Fruit fly (Drosophila melanogaster) whole organism, embryonic: Measurements from ENCODE around the gene eIF4E6.
A peak's percentile ranks its signal among the peaks of the same experiment; 100 is the strongest.

Source experiments
- Bgb ChIP-seq: fragments of 200-800 bp; sonication (Bioruptor generic); IDR thresholded peaks from 2 replicates; pipeline ENCODE4 v1.3.6; 2022; ENCODE audit warnings: missing biosample characterization, missing genetic modification characterization; ENCODE audit not compliant: partially characterized antibody
- Blimp-1 ChIP-seq: fragments of 200-800 bp; sonication (Bioruptor generic); optimal IDR thresholded peaks from 3 replicates; lab custom pipeline; 2018; ENCODE audit warnings: missing biosample characterization, missing genetic modification characterization, mild to moderate bottlenecking, moderate library complexity, missing genetic modification reagents
- CG12659 ChIP-seq: fragments of 200-800 bp; sonication (Bioruptor generic); optimal IDR thresholded peaks from 3 replicates; lab custom pipeline; 2017; ENCODE audit warnings: mild to moderate bottlenecking, missing biosample characterization, missing genetic modification reagents, missing genetic modification characterization
- CG13894 ChIP-seq: fragments of 200-800 bp; sonication (Bioruptor generic); optimal IDR thresholded peaks from 3 replicates; lab custom pipeline; 2018; ENCODE audit warnings: missing biosample characterization, mild to moderate bottlenecking, missing genetic modification characterization, moderate library complexity
- CG14014 ChIP-seq: fragments of 200-800 bp; sonication (Bioruptor generic); IDR thresholded peaks from 2 replicates; pipeline ENCODE4 v1.3.6; 2022; ENCODE audit warnings: missing biosample characterization, missing genetic modification characterization
- CG14860 ChIP-seq: fragments of 200-800 bp; sonication (Bioruptor generic); IDR thresholded peaks from 3 replicates; pipeline ENCODE4 v1.3.6; 2022; ENCODE audit warnings: missing biosample characterization, missing genetic modification characterization; ENCODE audit not compliant: partially characterized antibody
- CG16779 ChIP-seq: fragments of 200-800 bp; sonication (Bioruptor generic); IDR thresholded peaks from 2 replicates; pipeline ENCODE4 v1.3.6; 2022; ENCODE audit warnings: missing biosample characterization, missing genetic modification characterization
- CG17361 ChIP-seq: fragments of 200-800 bp; sonication (Bioruptor generic); IDR thresholded peaks from 3 replicates; pipeline ENCODE4 v1.3.6; 2022; ENCODE audit warnings: missing biosample characterization, missing genetic modification characterization
- CG17829 ChIP-seq: fragments of 200-800 bp; optimal IDR thresholded peaks from 2 replicates; lab custom pipeline; 2019; ENCODE audit warnings: missing biosample characterization, mild to moderate bottlenecking, missing genetic modification characterization, moderate library complexity
- CG18011 ChIP-seq: fragments of 200-800 bp; sonication (Bioruptor generic); optimal IDR thresholded peaks from 2 replicates; lab custom pipeline; 2017; ENCODE audit warnings: missing biosample characterization, missing genetic modification characterization, mild to moderate bottlenecking, moderate library complexity, missing genotype
- CG2129 ChIP-seq: fragments of 200-800 bp; sonication (Bioruptor generic); IDR thresholded peaks from 2 replicates; pipeline ENCODE4 v1.3.6; 2022; ENCODE audit warnings: missing biosample characterization, missing genetic modification characterization; ENCODE audit not compliant: partially characterized antibody
- CG3065 ChIP-seq: fragments of 200-800 bp; sonication (Bioruptor generic); optimal IDR thresholded peaks from 2 replicates; lab custom pipeline; 2016; ENCODE audit warnings: missing biosample characterization, missing genetic modification characterization
- CG31365 ChIP-seq: fragments of 200-800 bp; sonication (Bioruptor generic); optimal IDR thresholded peaks from 2 replicates; lab custom pipeline; 2018; ENCODE audit warnings: missing biosample characterization, mild to moderate bottlenecking, missing genetic modification characterization
- CG4328 ChIP-seq: fragments of 200-800 bp; sonication (Bioruptor generic); optimal IDR thresholded peaks from 3 replicates; lab custom pipeline; 2017; ENCODE audit warnings: missing biosample characterization, missing genetic modification reagents, missing genetic modification characterization
- CG7357 ChIP-seq: fragments of 200-800 bp; sonication (Bioruptor generic); IDR thresholded peaks from 3 replicates; pipeline ENCODE4 v1.3.6; 2022; ENCODE audit warnings: missing biosample characterization, missing genetic modification characterization
- CG7839 ChIP-seq: fragments of 200-800 bp; sonication (Bioruptor generic); optimal IDR thresholded peaks from 3 replicates; lab custom pipeline; 2018; ENCODE audit warnings: missing biosample characterization, mild to moderate bottlenecking, missing genetic modification characterization, moderate library complexity
- CG7928 ChIP-seq: fragments of 200-800 bp; sonication (Bioruptor generic); optimal IDR thresholded peaks from 2 replicates; lab custom pipeline; 2017; ENCODE audit warnings: missing biosample characterization, mild to moderate bottlenecking, missing genetic modification characterization
- CG8924 ChIP-seq: fragments of 200-800 bp; optimal IDR thresholded peaks from 3 replicates; lab custom pipeline; 2019; ENCODE audit warnings: missing biosample characterization, mild to moderate bottlenecking, missing genetic modification characterization, moderate library complexity
- CG9932 ChIP-seq: fragments of 200-800 bp; sonication (Bioruptor generic); IDR thresholded peaks from 2 replicates; pipeline ENCODE4 v1.3.6; 2022; ENCODE audit warnings: missing biosample characterization, missing genetic modification characterization
- Dek ChIP-seq: fragments of 200-800 bp; sonication (Bioruptor generic); optimal IDR thresholded peaks from 3 replicates; lab custom pipeline; 2019; ENCODE audit warnings: missing biosample characterization, mild to moderate bottlenecking, missing genetic modification characterization, moderate library complexity
- Dll ChIP-seq: fragments of 200-800 bp; sonication (Bioruptor generic); IDR thresholded peaks from 4 replicates; pipeline ENCODE4 v1.3.6; 2022; ENCODE audit warnings: missing biosample characterization, missing genetic modification characterization; ENCODE audit not compliant: partially characterized antibody
- Drgx ChIP-seq: fragments of 200-800 bp; sonication (Bioruptor generic); IDR thresholded peaks from 2 replicates; pipeline ENCODE4 v1.3.6; 2022; ENCODE audit warnings: missing biosample characterization, missing genetic modification characterization
- Hmr ChIP-seq: fragments of 200-800 bp; sonication (Bioruptor generic); optimal IDR thresholded peaks from 3 replicates; lab custom pipeline; 2017; ENCODE audit warnings: mild to moderate bottlenecking, missing biosample characterization, missing genetic modification reagents, missing genetic modification characterization
- Hr3 ChIP-seq: fragments of 200-800 bp; sonication (Bioruptor generic); optimal IDR thresholded peaks from 3 replicates; lab custom pipeline; 2016; ENCODE audit warnings: missing biosample characterization, missing genetic modification characterization
- MESR4 ChIP-seq: fragments of 200-800 bp; sonication (Bioruptor generic); optimal IDR thresholded peaks from 2 replicates; lab custom pipeline; 2018; ENCODE audit warnings: missing biosample characterization, mild to moderate bottlenecking, missing genetic modification characterization, moderate library complexity
- Med ChIP-seq: fragments of 200-800 bp; sonication (Bioruptor generic); peaks from one replicate; lab custom pipeline; 2016; ENCODE audit warnings: missing biosample characterization, missing genetic modification characterization, mild to moderate bottlenecking, inconsistent platforms, moderate library complexity
- Mes4 ChIP-seq: fragments of 200-800 bp; sonication (Bioruptor generic); optimal IDR thresholded peaks from 2 replicates; lab custom pipeline; 2016; ENCODE audit warnings: missing biosample characterization, missing genetic modification characterization
- Opbp ChIP-seq: fragments of 200-800 bp; sonication (Bioruptor generic); IDR thresholded peaks from 3 replicates; pipeline ENCODE4 v1.3.6; 2022; ENCODE audit warnings: missing biosample characterization, missing genetic modification characterization; ENCODE audit not compliant: partially characterized antibody
- Optix ChIP-seq: fragments of 200-800 bp; sonication (Bioruptor generic); IDR thresholded peaks from 3 replicates; pipeline ENCODE4 v1.3.6; 2022; ENCODE audit warnings: missing biosample characterization, missing genetic modification characterization
- Pdp1 ChIP-seq, 2 experiments: fragments of 200-800 bp; sonication (Bioruptor generic); optimal IDR thresholded peaks; 3 replicates each; lab custom pipeline; 2016; ENCODE audit warnings: missing biosample characterization in 2 of 2, missing genetic modification characterization in 2 of 2, mild to moderate bottlenecking in 1 of 2, moderate library complexity in 1 of 2
- Ravus ChIP-seq: fragments of 200-800 bp; sonication (Bioruptor generic); IDR thresholded peaks from 2 replicates; pipeline ENCODE4 v1.3.6; 2022; ENCODE audit warnings: missing biosample characterization, missing genetic modification characterization
- Xbp1 ChIP-seq: fragments of 200-800 bp; sonication (Bioruptor generic); optimal IDR thresholded peaks from 3 replicates; lab custom pipeline; 2016; ENCODE audit warnings: missing biosample characterization, mild to moderate bottlenecking, missing genetic modification characterization
- abd-A ChIP-seq: fragments of 200-800 bp; sonication (Bioruptor generic); optimal IDR thresholded peaks from 3 replicates; lab custom pipeline; 2019; ENCODE audit warnings: missing biosample characterization, mild to moderate bottlenecking, missing genetic modification characterization, moderate library complexity
- amos ChIP-seq: fragments of 200-800 bp; sonication (Bioruptor generic); IDR thresholded peaks from 2 replicates; pipeline ENCODE4 v1.3.6; 2022; ENCODE audit warnings: missing biosample characterization, missing genetic modification characterization; ENCODE audit not compliant: partially characterized antibody
- az2 ChIP-seq: fragments of 200-800 bp; sonication (Bioruptor generic); optimal IDR thresholded peaks from 3 replicates; lab custom pipeline; 2016; ENCODE audit warnings: missing biosample characterization, missing genetic modification characterization
- bab2 ChIP-seq: fragments of 200-800 bp; sonication (Bioruptor generic); optimal IDR thresholded peaks from 2 replicates; lab custom pipeline; 2016; ENCODE audit warnings: missing biosample characterization, missing genetic modification characterization
- cg ChIP-seq: fragments of 200-800 bp; sonication (Bioruptor generic); optimal IDR thresholded peaks from 3 replicates; lab custom pipeline; 2019; ENCODE audit warnings: missing biosample characterization, mild to moderate bottlenecking, missing genetic modification characterization, moderate library complexity
- crol ChIP-seq: fragments of 200-800 bp; sonication (Bioruptor generic); IDR thresholded peaks from 2 replicates; pipeline ENCODE4 v1.3.6; 2022; ENCODE audit warnings: missing biosample characterization, missing genetic modification characterization
- h ChIP-seq: fragments of >200 bp; optimal IDR thresholded peaks from 2 replicates; lab custom pipeline; 2017
- inv ChIP-seq: fragments of 200-800 bp; sonication (Bioruptor generic); IDR thresholded peaks from 2 replicates; pipeline ENCODE4 v1.3.6; 2022; ENCODE audit warnings: missing biosample characterization, missing genetic modification characterization; ENCODE audit not compliant: partially characterized antibody
- kah ChIP-seq: fragments of 200-800 bp; sonication (Bioruptor generic); optimal IDR thresholded peaks from 2 replicates; lab custom pipeline; 2018; ENCODE audit warnings: missing biosample characterization, mild to moderate bottlenecking, missing genetic modification characterization
- mirr ChIP-seq: fragments of 200-800 bp; sonication (Bioruptor generic); optimal IDR thresholded peaks from 3 replicates; lab custom pipeline; 2018; ENCODE audit warnings: missing biosample characterization, mild to moderate bottlenecking, missing genetic modification characterization
- nerfin-2 ChIP-seq: fragments of 200-800 bp; sonication (Bioruptor generic); IDR thresholded peaks from 2 replicates; pipeline ENCODE4 v1.3.6; 2022; ENCODE audit warnings: missing biosample characterization, missing genetic modification characterization; ENCODE audit not compliant: partially characterized antibody
- pb ChIP-seq: fragments of 200-800 bp; sonication (Bioruptor generic); optimal IDR thresholded peaks from 3 replicates; lab custom pipeline; 2016; ENCODE audit warnings: missing biosample characterization, missing genetic modification characterization
- peb ChIP-seq: fragments of 200-800 bp; sonication (Bioruptor generic); IDR thresholded peaks from 2 replicates; pipeline ENCODE4 v1.3.6; 2022; ENCODE audit warnings: missing biosample characterization, missing genetic modification characterization
- sob ChIP-seq: fragments of 200-800 bp; sonication (Bioruptor generic); IDR thresholded peaks from 2 replicates; pipeline ENCODE4 v1.3.6; 2022; ENCODE audit warnings: missing biosample characterization, missing genetic modification characterization
- tgo ChIP-seq: fragments of 200-800 bp; sonication (Bioruptor generic); IDR thresholded peaks from 3 replicates; pipeline ENCODE4 v1.3.6; 2022; ENCODE audit warnings: missing biosample characterization, missing genetic modification characterization
- tio ChIP-seq: fragments of 200-800 bp; sonication (Bioruptor generic); optimal IDR thresholded peaks from 2 replicates; lab custom pipeline; 2017; ENCODE audit warnings: missing biosample characterization, missing genetic modification characterization, inconsistent platforms
- toy ChIP-seq: fragments of 200-800 bp; sonication (Bioruptor generic); IDR thresholded peaks from 2 replicates; pipeline ENCODE4 v1.3.6; 2022; ENCODE audit warnings: missing biosample characterization, missing genetic modification characterization
- zf30C ChIP-seq: fragments of 200-800 bp; sonication (Bioruptor generic); optimal IDR thresholded peaks from 3 replicates; lab custom pipeline; 2018; ENCODE audit warnings: missing biosample characterization, mild to moderate bottlenecking, missing genetic modification characterization
- zfh1 ChIP-seq: fragments of 200-800 bp; sonication (Bioruptor generic); IDR thresholded peaks from 3 replicates; pipeline ENCODE4 v1.3.6; 2022; ENCODE audit warnings: missing biosample characterization, missing genetic modification characterization

Gene eIF4E6

dm6 chr3R:29055710-29056109, 28.7 kb upstream of the eIF4E6 start, which contains the start of gene Sirt7 (continued):
- TF ChIP-seq CG18011 (GFP tag; lab: Kevin White, UChicago) (no peak), kah (GFP tag; lab: Kevin White, UChicago) (no peak), Ravus (GFP tag; lab: Robert Waterston, UW) (no peak), Pdp1 (GFP tag; optimal IDR thresholded peaks at IDR 0.05; lab: Kevin White, UChicago) (no peak), CG14014 (no peak), Hmr (no peak), CG17361 (no peak), Med (peak; percentile 62), CG9932 (GFP tag; lab: Robert Waterston, UW) (peak; percentile 29; the same call in 1 of the 2 replicates), CG14860 (GFP tag; lab: Robert Waterston, UW) (peak; percentile 94), bab2 (GFP tag; lab: Kevin White, UChicago) (no peak), Bgb (GFP tag; lab: Robert Waterston, UW) (peak; percentile 95), tgo (no peak), zfh1 (GFP tag; lab: Robert Waterston, UW) (no peak), Mes4 (GFP tag; lab: Kevin White, UChicago) (no peak), CG17829 (tag; lab: Kevin White, UChicago) (peak; percentile 33), CG7357 (GFP tag; lab: Robert Waterston, UW) (peak; percentile 63; the same call in 2 of the 3 replicates), MESR4 (GFP tag; lab: Kevin White, UChicago) (peak; percentile 22), cg (GFP tag; lab: Kevin White, UChicago) (no peak), CG4328 (GFP tag; lab: Kevin White, UChicago) (no peak), Dek (no peak), Blimp-1 (GFP tag; lab: Kevin White, UChicago) (no peak), inv (GFP tag; lab: Robert Waterston, UW) (peak; percentile 84), CG13894 (tag; lab: Kevin White, UChicago) (no peak), CG31365 (tag; lab: Kevin White, UChicago) (no peak), sob (GFP tag; lab: Robert Waterston, UW) (no peak), Hr3 (GFP tag; lab: Kevin White, UChicago) (no peak), Dll (GFP tag; lab: Robert Waterston, UW) (peak; percentile 96), Drgx (peak; percentile 81), nerfin-2 (peak; percentile 86), toy (GFP tag; lab: Robert Waterston, UW) (no peak), peb (GFP tag; lab: Robert Waterston, UW) (no peak), CG12659 (GFP tag; lab: Kevin White, UChicago) (peak; percentile 30), h (lab: Kevin White, UChicago) (no peak), CG16779 (GFP tag; lab: Robert Waterston, UW) (no peak), tio (no peak), Optix (GFP tag; lab: Robert Waterston, UW) (no peak), CG3065 (GFP tag; lab: Kevin White, UChicago) (no peak), mirr (GFP tag; lab: Kevin White, UChicago) (no peak), crol (GFP tag; lab: Robert Waterston, UW) (no peak), CG7839 (tag; lab: Kevin White, UChicago) (no peak), Opbp (GFP tag; lab: Robert Waterston, UW) (peak; percentile 92), amos (GFP tag; lab: Robert Waterston, UW) (peak; percentile 95), CG2129 (GFP tag; lab: Robert Waterston, UW) (peak; percentile 93), az2 (GFP tag; lab: Kevin White, UChicago) (no peak), CG8924 (tag; lab: Kevin White, UChicago) (no peak), abd-A (tag; lab: Kevin White, UChicago) (no peak), Xbp1 (GFP tag; lab: Kevin White, UChicago) (no peak), zf30C (GFP tag; lab: Kevin White, UChicago) (no peak), CG7928 (GFP tag; lab: Kevin White, UChicago) (no peak), pb (GFP tag; lab: Kevin White, UChicago) (no peak)
